Fruit fly (Drosophila melanogaster) whole organism, pupa: ENCODE data around the gene Mgstl.
A peak's percentile ranks its signal among the peaks of the same experiment; 100 is the strongest.

Experiments used
- CG10348 ChIP-seq: fragments of 200-800 bp; sonication (Bioruptor generic); IDR thresholded peaks from 2 replicates; pipeline ENCODE4 v1.3.6; 2022; ENCODE audit warnings: missing biosample characterization, missing genetic modification characterization
- CG12605 ChIP-seq: fragments of 200-800 bp; sonication (Bioruptor generic); IDR thresholded peaks from 2 replicates; pipeline ENCODE4 v1.3.6; 2022; ENCODE audit warnings: missing biosample characterization, missing genetic modification characterization
- CG13204 ChIP-seq: fragments of 200-800 bp; sonication (Bioruptor generic); optimal IDR thresholded peaks from 2 replicates; lab custom pipeline; 2018; ENCODE audit warnings: missing biosample characterization, mild to moderate bottlenecking, missing genetic modification characterization, moderate library complexity
- CG14655 ChIP-seq: fragments of 200-800 bp; sonication (Bioruptor generic); optimal IDR thresholded peaks from 3 replicates; lab custom pipeline; 2017; ENCODE audit warnings: mild to moderate bottlenecking, missing biosample characterization, missing genetic modification reagents, missing genetic modification characterization
- CG15710 ChIP-seq: fragments of 200-800 bp; sonication (Bioruptor generic); optimal IDR thresholded peaks from 2 replicates; lab custom pipeline; 2018; ENCODE audit warnings: missing biosample characterization, mild to moderate bottlenecking, missing genetic modification characterization, moderate library complexity
- CG17806 ChIP-seq: fragments of 200-800 bp; sonication (Bioruptor generic); optimal IDR thresholded peaks from 2 replicates; lab custom pipeline; 2018; ENCODE audit warnings: missing biosample characterization, mild to moderate bottlenecking, missing genetic modification characterization, moderate library complexity
- CG32121 ChIP-seq: fragments of 200-800 bp; sonication (Bioruptor generic); IDR thresholded peaks from 2 replicates; pipeline ENCODE4 v1.3.6; 2022; ENCODE audit warnings: missing biosample characterization, missing genetic modification characterization
- CG34367 ChIP-seq: fragments of 200-800 bp; sonication (Bioruptor generic); optimal IDR thresholded peaks from 2 replicates; lab custom pipeline; 2018; ENCODE audit warnings: missing biosample characterization, mild to moderate bottlenecking, missing genetic modification characterization
- CG4496 ChIP-seq: fragments of 200-800 bp; sonication (Bioruptor generic); IDR thresholded peaks from 3 replicates; pipeline ENCODE4 v1.3.6; 2022; ENCODE audit warnings: missing biosample characterization, missing genetic modification characterization
- CG8159 ChIP-seq: fragments of 200-800 bp; sonication (Bioruptor generic); optimal IDR thresholded peaks from 3 replicates; lab custom pipeline; 2018; ENCODE audit warnings: missing biosample characterization, mild to moderate bottlenecking, missing genetic modification characterization, moderate library complexity
- CG8301 ChIP-seq: fragments of 200-800 bp; sonication (Bioruptor generic); optimal IDR thresholded peaks from 2 replicates; lab custom pipeline; 2018; ENCODE audit warnings: missing biosample characterization, mild to moderate bottlenecking, missing genetic modification characterization
- CG9948 ChIP-seq: fragments of 200-800 bp; sonication (Bioruptor generic); optimal IDR thresholded peaks from 2 replicates; lab custom pipeline; 2018; ENCODE audit warnings: missing biosample characterization, mild to moderate bottlenecking, missing genetic modification characterization, moderate library complexity
- D1 ChIP-seq: fragments of 200-800 bp; sonication (Bioruptor generic); optimal IDR thresholded peaks from 2 replicates; lab custom pipeline; 2018; ENCODE audit warnings: missing biosample characterization, mild to moderate bottlenecking, missing genetic modification characterization, moderate library complexity
- EcR ChIP-seq: fragments of 200-800 bp; sonication (Bioruptor generic); optimal IDR thresholded peaks from 3 replicates; lab custom pipeline; 2019; ENCODE audit warnings: missing biosample characterization, missing genetic modification characterization, mild to moderate bottlenecking, moderate library complexity, missing genetic modification reagents
- Ets98B ChIP-seq: fragments of 200-800 bp; sonication (Bioruptor generic); IDR thresholded peaks from 2 replicates; pipeline ENCODE4 v1.3.6; 2022; ENCODE audit warnings: missing biosample characterization, missing genetic modification characterization
- Pif1A ChIP-seq: fragments of 200-800 bp; sonication (Bioruptor generic); optimal IDR thresholded peaks from 3 replicates; lab custom pipeline; 2016; ENCODE audit warnings: missing biosample characterization, missing genetic modification characterization
- Pif1B ChIP-seq: fragments of 200-800 bp; sonication (Bioruptor generic); optimal IDR thresholded peaks from 3 replicates; lab custom pipeline; 2016; ENCODE audit warnings: missing biosample characterization, missing genetic modification characterization
- Snoo ChIP-seq: fragments of 200-800 bp; sonication (Bioruptor generic); optimal IDR thresholded peaks from 3 replicates; lab custom pipeline; 2017; ENCODE audit warnings: missing biosample characterization, mild to moderate bottlenecking, missing genetic modification characterization, inconsistent platforms
- fd96Ca ChIP-seq: fragments of 200-800 bp; sonication (Bioruptor generic); IDR thresholded peaks from 3 replicates; pipeline ENCODE4 v1.3.6; 2022; ENCODE audit warnings: missing biosample characterization, missing genetic modification characterization
- gl ChIP-seq: fragments of 200-800 bp; sonication (Bioruptor generic); optimal IDR thresholded peaks from 2 replicates; lab custom pipeline; 2018; ENCODE audit warnings: missing biosample characterization, mild to moderate bottlenecking, missing genetic modification characterization
- rn ChIP-seq: fragments of 200-800 bp; sonication (Bioruptor generic); IDR thresholded peaks from 2 replicates; pipeline ENCODE4 v1.3.6; 2022; ENCODE audit warnings: missing biosample characterization, missing genetic modification characterization

The Mgstl gene

DNA sequence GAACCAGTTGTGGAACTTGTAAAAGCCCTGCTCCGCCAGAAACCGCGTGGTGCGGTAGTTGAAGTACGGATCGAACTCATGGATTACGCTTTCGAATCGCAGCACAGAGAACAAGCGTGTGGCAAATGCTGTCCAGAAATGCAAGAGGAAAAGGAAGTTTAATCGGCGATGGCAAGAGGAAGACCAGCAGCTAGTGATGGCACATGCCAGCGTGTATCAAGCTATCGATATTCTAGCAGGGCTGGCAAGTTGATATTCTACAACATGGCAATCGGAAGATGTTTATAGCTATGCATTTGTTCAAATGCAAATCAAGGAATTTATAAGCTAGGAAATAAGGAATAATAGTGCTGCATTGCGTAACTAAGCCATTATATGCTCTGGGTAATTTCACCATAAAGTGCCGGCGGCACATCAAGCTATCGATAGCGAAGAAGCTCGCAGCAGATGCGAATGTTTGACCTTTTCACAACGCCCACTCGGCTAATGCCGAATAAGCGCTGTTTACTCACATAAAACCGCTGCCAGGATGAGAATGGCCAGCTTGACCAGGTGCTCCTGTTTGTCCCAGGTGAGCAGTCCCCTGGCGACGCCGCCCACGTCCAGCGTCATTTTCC is 11.3 kb downstream of the Mgstl start:
- TF ChIP-seq CG10348 (GFP tag; lab: Robert Waterston, UW) (no peak), CG12605 (peak; percentile 78), CG14655 (GFP tag; lab: Kevin White, UChicago) (peak; percentile 26), Pif1A (GFP tag; lab: Kevin White, UChicago) (peak; percentile 70), CG34367 (tag; lab: Kevin White, UChicago) (peak; percentile 66), D1 (no peak), CG8301 (peak; percentile 27), Ets98B (GFP tag; lab: Robert Waterston, UW) (peak; percentile 38; the same call in 1 of the 2 replicates), CG17806 (tag; lab: Kevin White, UChicago) (peak; percentile 28), CG13204 (peak; percentile 65), CG8159 (peak; percentile 45), Snoo (tag; lab: Kevin White, UChicago) (peak; percentile 86), CG15710 (tag; lab: Kevin White, UChicago) (peak; percentile 47), EcR (GFP tag; lab: Kevin White, UChicago) (peak; percentile 40), fd96Ca (GFP tag; lab: Robert Waterston, UW) (peak; percentile 54; the same call in 1 of the 3 replicates), CG32121 (no peak), rn (no peak), Pif1B (peak; percentile 58), CG4496 (peak; percentile 80), gl (tag; lab: Kevin White, UChicago) (peak; percentile 56), CG9948 (tag; lab: Kevin White, UChicago) (peak; percentile 13)

- TF ChIP-seq fd96Ca (GFP tag; lab: Robert Waterston, UW) (peak; percentile 98), CG17806 (tag; lab: Kevin White, UChicago) (peak; percentile 98), CG8159 (peak; percentile 97), gl (tag; lab: Kevin White, UChicago) (peak; percentile 97), CG8301 (peak; percentile 98), CG32121 (peak; percentile 97), EcR (GFP tag; lab: Kevin White, UChicago) (peak; percentile 71), Ets98B (GFP tag; lab: Robert Waterston, UW) (peak; percentile 97), Pif1B (peak; percentile 99), CG14655 (GFP tag; lab: Kevin White, UChicago) (peak; percentile 98), CG15710 (tag; lab: Kevin White, UChicago) (peak; percentile 97), D1 (peak; percentile 93), Snoo (tag; lab: Kevin White, UChicago) (peak; percentile 99), CG4496 (peak; percentile 99), CG13204 (peak; percentile 96), CG9948 (tag; lab: Kevin White, UChicago) (peak; percentile 97), CG34367 (tag; lab: Kevin White, UChicago) (peak; percentile 98), CG10348 (GFP tag; lab: Robert Waterston, UW) (peak; percentile 76), CG12605 (peak; percentile 98), rn (peak; percentile 86), Pif1A (GFP tag; lab: Kevin White, UChicago) (peak; percentile 99)
Measured at dm6 chrX:21053849-21054581, 12.1 kb downstream of the Mgstl start, which contains the start of the genes Stt3A and bves. Gene Stt3A, minus strand, starts transcription at chrX:21053937. Gene bves, plus strand, starts transcription at chrX:21053963.

DNA sequence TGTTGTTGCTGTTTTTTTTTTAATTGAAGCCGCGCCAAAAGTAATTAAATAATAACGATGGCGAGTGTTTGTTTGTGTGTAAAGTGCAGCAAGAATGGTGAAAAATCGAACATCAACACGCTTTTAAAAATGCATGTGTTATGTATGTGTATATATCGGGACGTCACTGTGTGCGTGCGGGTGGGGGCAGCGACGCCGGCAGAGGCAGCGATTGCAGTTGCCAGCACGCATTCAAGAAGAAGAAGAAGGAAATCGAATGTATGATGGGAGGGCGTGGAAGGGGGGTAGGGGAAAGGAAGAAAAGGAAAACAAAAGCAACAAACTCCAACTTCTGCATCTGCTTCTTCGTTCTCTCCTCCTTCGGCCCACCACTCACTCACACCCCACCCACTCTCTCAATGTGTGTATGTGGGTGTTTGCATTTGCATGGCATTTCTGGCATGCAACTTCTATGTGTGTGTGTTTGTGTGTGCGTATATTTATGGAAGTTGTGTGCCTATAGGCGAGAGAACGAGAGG is 13.1 kb downstream of the Mgstl start:
- TF ChIP-seq Ets98B (GFP tag; lab: Robert Waterston, UW) = peak; percentile 61
- TF ChIP-seq gl (tag; lab: Kevin White, UChicago) = peak; percentile 51
- TF ChIP-seq CG13204 = peak; percentile 69
- TF ChIP-seq fd96Ca (GFP tag; lab: Robert Waterston, UW) = peak; percentile 74; the same call in 2 of the 3 replicates
- peak; percentile 58; the same call in 1 of the 2 replicates for TF ChIP-seq CG12605
- no peak for TF ChIP-seq CG10348 (GFP tag; lab: Robert Waterston, UW)
- peak; percentile 36 for TF ChIP-seq CG14655 (GFP tag; lab: Kevin White, UChicago)
- TF ChIP-seq D1 = no peak
- TF ChIP-seq Snoo (tag; lab: Kevin White, UChicago) = no peak
- TF ChIP-seq CG9948 (tag; lab: Kevin White, UChicago) = no peak
- TF ChIP-seq CG8159 = no peak
- peak; percentile 50; the same call in 2 of the 3 replicates for TF ChIP-seq CG4496
- TF ChIP-seq CG32121 = peak; percentile 58; the same call in 1 of the 2 replicates
- TF ChIP-seq CG15710 (tag; lab: Kevin White, UChicago) = peak; percentile 21
- TF ChIP-seq EcR (GFP tag; lab: Kevin White, UChicago) = peak; percentile 64
- TF ChIP-seq rn = no peak
- peak; percentile 22 for TF ChIP-seq CG8301
- TF ChIP-seq Pif1B = no peak
- no peak for TF ChIP-seq CG17806 (tag; lab: Kevin White, UChicago)
- no peak for TF ChIP-seq CG34367 (tag; lab: Kevin White, UChicago)
- no peak for TF ChIP-seq Pif1A (GFP tag; lab: Kevin White, UChicago)

dm6 chrX:21056732-21057131 is 14.8 kb downstream of the Mgstl start:
- TF ChIP-seq CG8301 (no peak), CG8159 (no peak), CG15710 (tag; lab: Kevin White, UChicago) (no peak), CG12605 (no peak), Ets98B (GFP tag; lab: Robert Waterston, UW) (no peak), CG17806 (tag; lab: Kevin White, UChicago) (no peak), D1 (no peak), CG34367 (tag; lab: Kevin White, UChicago) (no peak), Pif1A (GFP tag; lab: Kevin White, UChicago) (no peak), CG10348 (GFP tag; lab: Robert Waterston, UW) (no peak), EcR (GFP tag; lab: Kevin White, UChicago) (no peak), fd96Ca (GFP tag; lab: Robert Waterston, UW) (no peak), CG4496 (no peak), rn (no peak), CG14655 (GFP tag; lab: Kevin White, UChicago) (no peak), Pif1B (no peak), CG32121 (no peak)
